Fruit fly (Drosophila melanogaster) whole organism, embryonic: Measurements from ENCODE around the gene sol.

Experiments
- Bdp1 ChIP-seq: fragments of 200-800 bp; sonication (Bioruptor generic); optimal IDR thresholded peaks from 3 replicates; lab custom pipeline; 2016; ENCODE audit warnings: missing biosample characterization, missing genetic modification characterization
- CG10654 ChIP-seq: fragments of 200-800 bp; sonication (Bioruptor generic); optimal IDR thresholded peaks from 2 replicates; lab custom pipeline; 2016; ENCODE audit warnings: missing biosample characterization, missing genetic modification characterization
- CG12104 ChIP-seq: fragments of 200-800 bp; sonication (Bioruptor generic); optimal IDR thresholded peaks from 3 replicates; lab custom pipeline; 2016; ENCODE audit warnings: missing biosample characterization, missing genetic modification characterization
- CG12942 ChIP-seq: fragments of 200-800 bp; sonication (Bioruptor generic); optimal IDR thresholded peaks from 3 replicates; lab custom pipeline; 2016; ENCODE audit warnings: missing biosample characterization, missing genetic modification characterization
- CG13123 ChIP-seq: fragments of 200-800 bp; sonication (Bioruptor generic); optimal IDR thresholded peaks from 2 replicates; lab custom pipeline; 2016; ENCODE audit warnings: missing biosample characterization, missing genetic modification characterization
- CG13296 ChIP-seq: fragments of 200-800 bp; sonication (Bioruptor generic); optimal IDR thresholded peaks from 3 replicates; lab custom pipeline; 2018; ENCODE audit warnings: missing biosample characterization, mild to moderate bottlenecking, missing genetic modification characterization
- CG13424 ChIP-seq: fragments of 200-800 bp; sonication (Bioruptor generic); optimal IDR thresholded peaks from 2 replicates; lab custom pipeline; 2019; ENCODE audit warnings: missing biosample characterization, mild to moderate bottlenecking, missing genetic modification characterization, moderate library complexity
- CG13894 ChIP-seq: fragments of 200-800 bp; sonication (Bioruptor generic); optimal IDR thresholded peaks from 3 replicates; lab custom pipeline; 2018; ENCODE audit warnings: missing biosample characterization, mild to moderate bottlenecking, missing genetic modification characterization, moderate library complexity
- CG15073 ChIP-seq: fragments of 200-800 bp; sonication (Bioruptor generic); optimal IDR thresholded peaks from 2 replicates; lab custom pipeline; 2016; ENCODE audit warnings: missing biosample characterization, missing genetic modification characterization
- CG17359 ChIP-seq: fragments of 200-800 bp; sonication (Bioruptor generic); optimal IDR thresholded peaks from 3 replicates; lab custom pipeline; 2018; ENCODE audit warnings: missing biosample characterization, mild to moderate bottlenecking, missing genetic modification characterization, moderate library complexity
- CG17612 ChIP-seq: fragments of 200-800 bp; sonication (Bioruptor generic); IDR thresholded peaks from 2 replicates; pipeline ENCODE4 v1.3.6; 2022; ENCODE audit warnings: missing biosample characterization, missing genetic modification characterization
- CG18262 ChIP-seq: fragments of 200-800 bp; optimal IDR thresholded peaks from 3 replicates; lab custom pipeline; 2019; ENCODE audit warnings: missing biosample characterization, mild to moderate bottlenecking, missing genetic modification characterization, moderate library complexity
- CG2199 ChIP-seq: fragments of 200-800 bp; sonication (Bioruptor generic); IDR thresholded peaks from 3 replicates; pipeline ENCODE4 v1.3.6; 2022; ENCODE audit warnings: missing biosample characterization, missing genetic modification characterization
- CG3065 ChIP-seq: fragments of 200-800 bp; sonication (Bioruptor generic); optimal IDR thresholded peaks from 2 replicates; lab custom pipeline; 2016; ENCODE audit warnings: missing biosample characterization, missing genetic modification characterization
- CG33213 ChIP-seq: fragments of 200-800 bp; sonication (Bioruptor generic); optimal IDR thresholded peaks from 3 replicates; lab custom pipeline; 2016; ENCODE audit warnings: missing biosample characterization, missing genetic modification characterization
- CG3407 ChIP-seq: fragments of 200-800 bp; sonication (Bioruptor generic); optimal IDR thresholded peaks from 2 replicates; lab custom pipeline; 2018; ENCODE audit warnings: missing biosample characterization, mild to moderate bottlenecking, missing genetic modification characterization
- CG34376 ChIP-seq: fragments of 200-800 bp; sonication (Bioruptor generic); optimal IDR thresholded peaks from 2 replicates; lab custom pipeline; 2018; ENCODE audit warnings: missing biosample characterization, mild to moderate bottlenecking, missing genetic modification characterization
- CG34422 ChIP-seq: fragments of 200-800 bp; sonication (Bioruptor generic); IDR thresholded peaks from 3 replicates; pipeline ENCODE4 v1.3.6; 2022; ENCODE audit warnings: missing biosample characterization, missing genetic modification characterization
- CG42726 ChIP-seq: fragments of 200-800 bp; sonication (Bioruptor generic); IDR thresholded peaks from 2 replicates; pipeline ENCODE4 v1.3.6; 2022; ENCODE audit warnings: missing biosample characterization, missing genetic modification characterization; ENCODE audit not compliant: partially characterized antibody
- CG7987 ChIP-seq: fragments of 200-800 bp; sonication (Bioruptor generic); optimal IDR thresholded peaks from 2 replicates; lab custom pipeline; 2018; ENCODE audit warnings: missing biosample characterization, mild to moderate bottlenecking, missing genetic modification characterization, moderate library complexity
- CG8089 ChIP-seq: fragments of 200-800 bp; sonication (Bioruptor generic); optimal IDR thresholded peaks from 3 replicates; lab custom pipeline; 2016; ENCODE audit warnings: missing biosample characterization, missing genetic modification characterization
- CG8924 ChIP-seq: fragments of 200-800 bp; optimal IDR thresholded peaks from 3 replicates; lab custom pipeline; 2019; ENCODE audit warnings: missing biosample characterization, mild to moderate bottlenecking, missing genetic modification characterization, moderate library complexity
- CG9817 ChIP-seq: fragments of 200-800 bp; sonication (Bioruptor generic); optimal IDR thresholded peaks from 2 replicates; lab custom pipeline; 2018; ENCODE audit warnings: missing biosample characterization, mild to moderate bottlenecking, missing genetic modification characterization, moderate library complexity
- CkIIα-i1 ChIP-seq: fragments of 200-800 bp; sonication (Bioruptor generic); IDR thresholded peaks from 2 replicates; pipeline ENCODE4 v1.3.6; 2022; ENCODE audit warnings: missing biosample characterization, missing genetic modification characterization
- Dad ChIP-seq: fragments of 200-800 bp; sonication (Bioruptor generic); optimal IDR thresholded peaks from 3 replicates; lab custom pipeline; 2016; ENCODE audit warnings: missing biosample characterization, missing genetic modification characterization
- Doc3 ChIP-seq: fragments of 200-800 bp; sonication (Bioruptor generic); IDR thresholded peaks from 3 replicates; pipeline ENCODE4 v1.3.6; 2022; ENCODE audit warnings: missing biosample characterization, missing genetic modification characterization; ENCODE audit not compliant: partially characterized antibody
- MESR4 ChIP-seq: fragments of 200-800 bp; sonication (Bioruptor generic); optimal IDR thresholded peaks from 2 replicates; lab custom pipeline; 2018; ENCODE audit warnings: missing biosample characterization, mild to moderate bottlenecking, missing genetic modification characterization, moderate library complexity
- Med ChIP-seq: fragments of 200-800 bp; sonication (Bioruptor generic); peaks from one replicate; lab custom pipeline; 2016; ENCODE audit warnings: missing biosample characterization, missing genetic modification characterization, mild to moderate bottlenecking, inconsistent platforms, moderate library complexity
- NK7.1 ChIP-seq: fragments of 200-800 bp; sonication (Bioruptor generic); optimal IDR thresholded peaks from 3 replicates; lab custom pipeline; 2016; ENCODE audit warnings: missing biosample characterization, missing genetic modification characterization
- Scr ChIP-seq: fragments of 200-800 bp; sonication (Bioruptor generic); IDR thresholded peaks from 2 replicates; pipeline ENCODE4 v1.3.6; 2022; ENCODE audit warnings: missing biosample characterization, missing genetic modification characterization; ENCODE audit not compliant: partially characterized antibody
- Sry-δ ChIP-seq: fragments of 200-800 bp; sonication (Bioruptor generic); optimal IDR thresholded peaks from 2 replicates; lab custom pipeline; 2016; ENCODE audit warnings: missing biosample characterization, missing genetic modification characterization
- Trl ChIP-seq, 3 experiments: fragments of >200 bp in 2 of 3; fragments of 200-800 bp in 1 of 3; sonication (Bioruptor generic) in 1 of 3; optimal IDR thresholded peaks; 2 replicates in 1 of 3; 3 replicates in 2 of 3; lab custom pipeline; 2016 to 2017; ENCODE audit warnings: missing biosample characterization in 1 of 3, missing genetic modification characterization in 1 of 3
- br ChIP-seq: fragments of >200 bp; optimal IDR thresholded peaks from 2 replicates; lab custom pipeline; 2017
- chinmo ChIP-seq: fragments of 200-800 bp; sonication (Bioruptor generic); IDR thresholded peaks from 4 replicates; pipeline ENCODE4 v1.3.6; 2022; ENCODE audit warnings: missing biosample characterization, missing genetic modification characterization; ENCODE audit not compliant: partially characterized antibody
- chm ChIP-seq: fragments of 200-800 bp; sonication (Bioruptor generic); IDR thresholded peaks from 2 replicates; pipeline ENCODE4 v1.3.6; 2022; ENCODE audit warnings: missing biosample characterization, missing genetic modification characterization
- gcm2 ChIP-seq: fragments of 200-800 bp; sonication (Bioruptor generic); optimal IDR thresholded peaks from 2 replicates; lab custom pipeline; 2016; ENCODE audit warnings: missing biosample characterization, missing genetic modification characterization
- gt ChIP-seq: fragments of 200-800 bp; sonication (Bioruptor generic); IDR thresholded peaks from 2 replicates; pipeline ENCODE4 v1.3.6; 2022; ENCODE audit warnings: missing biosample characterization, missing genetic modification characterization
- jumu ChIP-seq: fragments of 200-800 bp; sonication (Bioruptor generic); optimal IDR thresholded peaks from 3 replicates; lab custom pipeline; 2016; ENCODE audit warnings: missing biosample characterization, missing genetic modification characterization
- kah ChIP-seq: fragments of 200-800 bp; sonication (Bioruptor generic); optimal IDR thresholded peaks from 2 replicates; lab custom pipeline; 2018; ENCODE audit warnings: missing biosample characterization, mild to moderate bottlenecking, missing genetic modification characterization
- lilli ChIP-seq: fragments of 200-800 bp; sonication (Bioruptor generic); optimal IDR thresholded peaks from 3 replicates; lab custom pipeline; 2016; ENCODE audit warnings: missing biosample characterization, missing genetic modification characterization
- luna ChIP-seq: fragments of 200-800 bp; sonication (Bioruptor generic); optimal IDR thresholded peaks from 2 replicates; lab custom pipeline; 2016; ENCODE audit warnings: missing biosample characterization, missing genetic modification characterization
- mld ChIP-seq: fragments of 200-800 bp; sonication (Bioruptor generic); IDR thresholded peaks from 3 replicates; pipeline ENCODE4 v1.3.6; 2022; ENCODE audit warnings: missing biosample characterization, missing genetic modification characterization; ENCODE audit not compliant: partially characterized antibody
- phol ChIP-seq: fragments of 200-800 bp; sonication (Bioruptor generic); optimal IDR thresholded peaks from 3 replicates; lab custom pipeline; 2018; ENCODE audit warnings: missing biosample characterization, mild to moderate bottlenecking, missing genetic modification characterization, moderate library complexity
- psq ChIP-seq: fragments of 200-800 bp; sonication (Bioruptor generic); optimal IDR thresholded peaks from 2 replicates; lab custom pipeline; 2017; ENCODE audit warnings: missing biosample characterization, missing genetic modification characterization
- row ChIP-seq: fragments of 200-800 bp; sonication (Bioruptor generic); IDR thresholded peaks from 3 replicates; pipeline ENCODE4 v1.3.6; 2022; ENCODE audit warnings: missing biosample characterization, missing genetic modification characterization
- unpg ChIP-seq: fragments of 200-800 bp; sonication (Bioruptor generic); optimal IDR thresholded peaks from 3 replicates; lab custom pipeline; 2018; ENCODE audit warnings: missing biosample characterization, mild to moderate bottlenecking, missing genetic modification characterization, moderate library complexity
- vfl ChIP-seq: fragments of 200-800 bp; sonication (Bioruptor generic); optimal IDR thresholded peaks from 2 replicates; lab custom pipeline; 2016; ENCODE audit warnings: missing biosample characterization, missing genetic modification characterization
- z ChIP-seq: fragments of 200-800 bp; sonication (Bioruptor generic); IDR thresholded peaks from 3 replicates; pipeline ENCODE4 v1.3.6; 2022; ENCODE audit warnings: missing biosample characterization, missing genetic modification characterization
- zf30C ChIP-seq: fragments of 200-800 bp; sonication (Bioruptor generic); optimal IDR thresholded peaks from 3 replicates; lab custom pipeline; 2018; ENCODE audit warnings: missing biosample characterization, mild to moderate bottlenecking, missing genetic modification characterization
- zfh1 ChIP-seq: fragments of 200-800 bp; sonication (Bioruptor generic); IDR thresholded peaks from 3 replicates; pipeline ENCODE4 v1.3.6; 2022; ENCODE audit warnings: missing biosample characterization, missing genetic modification characterization

The sol gene

dm6 chrX:21323933-21324688 is 26.0 kb upstream of the sol start, which contains the start of the genes Dd and CG1486 (continued):
- peak; percentile 85; the same call in 1 of the 2 replicates for TF ChIP-seq CG42726 (GFP tag; lab: Robert Waterston, UW)
- TF ChIP-seq Doc3 (GFP tag; lab: Robert Waterston, UW) = peak; percentile 75
- no peak for TF ChIP-seq CG13424 (tag; lab: Kevin White, UChicago)
- TF ChIP-seq CG12104 = peak; percentile 15
- no peak for TF ChIP-seq zfh1 (GFP tag; lab: Robert Waterston, UW)
- peak; percentile 44 for TF ChIP-seq CG33213 (GFP tag; lab: Kevin White, UChicago)
- peak; percentile 91 for TF ChIP-seq Scr (GFP tag; lab: Robert Waterston, UW)
- TF ChIP-seq z = no peak
- TF ChIP-seq CG17359 (tag; lab: Kevin White, UChicago) = no peak
- TF ChIP-seq lilli (GFP tag; lab: Kevin White, UChicago) = no peak
- TF ChIP-seq CG8089 (GFP tag; lab: Kevin White, UChicago) = no peak
- peak; percentile 80; the same call in 2 of the 4 replicates for TF ChIP-seq chinmo (GFP tag; lab: Robert Waterston, UW)
- TF ChIP-seq vfl (GFP tag; lab: Kevin White, UChicago) = no peak
- TF ChIP-seq CG34422 = no peak
- TF ChIP-seq CG17612 (GFP tag; lab: Robert Waterston, UW) = no peak
- no peak for TF ChIP-seq CG3407
- peak; percentile 30 for TF ChIP-seq jumu
- TF ChIP-seq phol (tag; lab: Kevin White, UChicago) = peak; percentile 51
- TF ChIP-seq CG7987 (GFP tag; lab: Kevin White, UChicago) = no peak
- no peak for TF ChIP-seq CG13123 (GFP tag; lab: Kevin White, UChicago)
- peak; percentile 71 for TF ChIP-seq MESR4
- TF ChIP-seq CG13296 (GFP tag; lab: Kevin White, UChicago) = no peak
- no peak for TF ChIP-seq Bdp1 (GFP tag; lab: Kevin White, UChicago)
- TF ChIP-seq luna (GFP tag; lab: Kevin White, UChicago) = no peak
- no peak for TF ChIP-seq CG2199
- TF ChIP-seq CG34376 = no peak
- no peak for TF ChIP-seq gcm2 (GFP tag; lab: Kevin White, UChicago)
- TF ChIP-seq Trl (optimal IDR thresholded peaks at IDR 0.05; lab: Kevin White, UChicago) = peak in 1 of 2 experiments; percentile 39
- TF ChIP-seq Trl (GFP tag; optimal IDR thresholded peaks at IDR 0.05; lab: Kevin White, UChicago) = no peak
- peak; percentile 78; the same call in 2 of the 3 replicates for TF ChIP-seq mld
- TF ChIP-seq NK7.1 = no peak
- TF ChIP-seq chm (GFP tag; lab: Robert Waterston, UW) = no peak
- TF ChIP-seq CG18262 (tag; lab: Kevin White, UChicago) = no peak
- TF ChIP-seq row (GFP tag; lab: Robert Waterston, UW) = peak; percentile 68
- peak; percentile 82 for TF ChIP-seq CG8924 (tag; lab: Kevin White, UChicago)
- no peak for TF ChIP-seq CG15073 (GFP tag; lab: Kevin White, UChicago)
- no peak for TF ChIP-seq CG12942 (GFP tag; lab: Kevin White, UChicago)
- TF ChIP-seq br = no peak
- TF ChIP-seq Med (GFP tag; lab: Kevin White, UChicago) = peak; percentile 86
- no peak for TF ChIP-seq CG13894 (tag; lab: Kevin White, UChicago)
- TF ChIP-seq Dad = no peak
- TF ChIP-seq CkIIα-i1 (GFP tag; lab: Robert Waterston, UW) = no peak
- no peak for TF ChIP-seq psq (GFP tag; lab: Kevin White, UChicago)
- TF ChIP-seq Sry-δ (GFP tag; lab: Kevin White, UChicago) = peak; percentile 90
- TF ChIP-seq CG9817 (tag; lab: Kevin White, UChicago) = peak; percentile 16
- TF ChIP-seq CG10654 (GFP tag; lab: Kevin White, UChicago) = no peak
- no peak for TF ChIP-seq CG3065 (GFP tag; lab: Kevin White, UChicago)
- no peak for TF ChIP-seq gt (GFP tag; lab: Robert Waterston, UW)
- TF ChIP-seq unpg = no peak
- TF ChIP-seq zf30C (GFP tag; lab: Kevin White, UChicago) = no peak
- TF ChIP-seq kah (GFP tag; lab: Kevin White, UChicago) = no peak
